Worm (Caenorhabditis elegans) whole organism, L4 larva: Measurements from ENCODE around the gene mlp-1.

ENCODE experiments used
- D1046.2 ChIP-seq: fragments of 200-800 bp; sonication (Bioruptor generic); IDR thresholded peaks from 2 replicates; pipeline ENCODE4 v1.3.6; 2022; ENCODE audit warnings: missing genetic modification characterization, missing compliant biosample characterization
- F10B5.3 ChIP-seq: sonication (generic microtip); optimal IDR thresholded peaks from 2 replicates; lab custom pipeline; 2016; ENCODE audit warnings: mild to moderate bottlenecking, missing genetic modification characterization, missing compliant biosample characterization
- F49E8.2 ChIP-seq: sonication (generic microtip); optimal IDR thresholded peaks from 2 replicates; lab custom pipeline; 2016; ENCODE audit warnings: missing compliant biosample characterization, mild to moderate bottlenecking, missing genetic modification characterization, borderline replicate concordance
- Y5F2A.4 ChIP-seq: fragments of 200-800 bp; sonication (Bioruptor generic); optimal IDR thresholded peaks from 2 replicates; lab custom pipeline; 2018; ENCODE audit warnings: mild to moderate bottlenecking, missing genetic modification characterization, missing compliant biosample characterization
- ZK337.2 ChIP-seq: fragments of 200-800 bp; sonication (Bioruptor generic); IDR thresholded peaks from 2 replicates; pipeline ENCODE4 v1.3.6; 2022; ENCODE audit warnings: missing genetic modification reagents, missing genetic modification characterization, missing compliant biosample characterization
- aha-1 ChIP-seq: fragments of 150-350 bp; peaks from one replicate; lab custom pipeline; 2014; ENCODE audit warnings: missing biosample characterization, missing genetic modification characterization
- ama-1 ChIP-seq: fragments of 150-350 bp; optimal IDR thresholded peaks from 2 replicates; lab custom pipeline; 2014; ENCODE audit warnings: inconsistent platforms, mixed read lengths
- arid-1 ChIP-seq: fragments of 200-800 bp; sonication (Bioruptor generic); conservative IDR thresholded peaks from 2 replicates; pipeline ENCODE4 v1.3.6; 2022; ENCODE audit warnings: missing genetic modification reagents, missing genetic modification characterization, missing compliant biosample characterization
- ceh-28 ChIP-seq: fragments of 150-350 bp; optimal IDR thresholded peaks from 2 replicates; lab custom pipeline; 2014; ENCODE audit warnings: missing biosample characterization, missing genetic modification reagents, missing genetic modification characterization
- ceh-32 ChIP-seq: sonication (generic microtip); optimal IDR thresholded peaks from 2 replicates; lab custom pipeline; 2016; ENCODE audit warnings: mild to moderate bottlenecking, missing genetic modification characterization, missing compliant biosample characterization; ENCODE audit not compliant: poor library complexity
- ceh-44 ChIP-seq: fragments of 200-800 bp; sonication (Bioruptor generic); IDR thresholded peaks from 2 replicates; pipeline ENCODE4 v1.3.6; 2022; ENCODE audit warnings: missing genetic modification reagents, missing genetic modification characterization, missing compliant biosample characterization
- ceh-62 ChIP-seq: sonication (generic microtip); optimal IDR thresholded peaks from 2 replicates; lab custom pipeline; 2017; ENCODE audit warnings: missing biosample characterization, missing genetic modification characterization
- ceh-82 ChIP-seq: sonication (generic microtip); optimal IDR thresholded peaks from 2 replicates; lab custom pipeline; 2017; ENCODE audit warnings: missing biosample characterization, missing genetic modification characterization
- ces-1 ChIP-seq: fragments of 150-350 bp; sonication (generic microtip); optimal IDR thresholded peaks from 4 replicates; lab custom pipeline; 2014; ENCODE audit warnings: missing biosample characterization, missing genetic modification reagents, missing genetic modification characterization
- cey-2 ChIP-seq: sonication (generic microtip); optimal IDR thresholded peaks from 3 replicates; lab custom pipeline; 2017; ENCODE audit warnings: missing genetic modification characterization, mild to moderate bottlenecking, missing compliant biosample characterization, antibody characterized with exemption, borderline replicate concordance; ENCODE audit not compliant: insufficient read depth
- ctbp-1 ChIP-seq: fragments of 200-800 bp; sonication (Bioruptor generic); IDR thresholded peaks from 2 replicates; pipeline ENCODE4 v1.3.6; 2022; ENCODE audit warnings: missing genetic modification reagents, missing genetic modification characterization, missing compliant biosample characterization
- dmd-6 ChIP-seq: fragments of 200-800 bp; sonication (Bioruptor generic); IDR thresholded peaks from 2 replicates; pipeline ENCODE4 v1.3.6; 2022; ENCODE audit warnings: missing genetic modification reagents, missing genetic modification characterization, missing compliant biosample characterization
- dmd-8 ChIP-seq: fragments of 200-800 bp; sonication (Bioruptor generic); IDR thresholded peaks from 2 replicates; pipeline ENCODE4 v1.3.6; 2022; ENCODE audit warnings: missing genetic modification characterization, missing compliant biosample characterization
- dpl-1 ChIP-seq: fragments of 150-350 bp; optimal IDR thresholded peaks from 2 replicates; lab custom pipeline; 2014; ENCODE audit warnings: missing biosample characterization, missing genetic modification reagents, missing genetic modification characterization
- duxl-1 ChIP-seq: sonication (generic microtip); optimal IDR thresholded peaks from 2 replicates; lab custom pipeline; 2016; ENCODE audit warnings: mild to moderate bottlenecking, missing genetic modification characterization, moderate library complexity, missing compliant biosample characterization; ENCODE audit not compliant: poor library complexity
- egl-27 ChIP-seq: sonication (generic microtip); optimal IDR thresholded peaks from 3 replicates; lab custom pipeline; 2017; ENCODE audit warnings: missing biosample characterization, missing genetic modification reagents, missing genetic modification characterization
- egl-43 ChIP-seq: fragments of 200-800 bp; sonication (Bioruptor generic); IDR thresholded peaks from 2 replicates; pipeline ENCODE4 v1.3.6; 2022; ENCODE audit warnings: missing genetic modification reagents, missing genetic modification characterization, missing compliant biosample characterization
- fkh-10 ChIP-seq: fragments of 150-350 bp; optimal IDR thresholded peaks from 2 replicates; lab custom pipeline; 2014; ENCODE audit warnings: missing biosample characterization, missing genetic modification reagents, missing genetic modification characterization
- fos-1 ChIP-seq: fragments of 150-350 bp; optimal IDR thresholded peaks from 2 replicates; lab custom pipeline; 2014; ENCODE audit warnings: missing biosample characterization, missing genetic modification characterization
- gei-8 ChIP-seq: fragments of 200-800 bp; sonication (Bioruptor generic); optimal IDR thresholded peaks from 2 replicates; lab custom pipeline; 2018; ENCODE audit warnings: mild to moderate bottlenecking, missing genetic modification characterization, missing compliant biosample characterization
- jun-1 ChIP-seq: fragments of 150-350 bp; optimal IDR thresholded peaks from 2 replicates; lab custom pipeline; 2014; ENCODE audit warnings: missing biosample characterization, missing genetic modification reagents, missing genetic modification characterization
- lin-1 ChIP-seq: fragments of 200-800 bp; sonication (Bioruptor generic); IDR thresholded peaks from 2 replicates; pipeline ENCODE4 v1.3.6; 2022; ENCODE audit warnings: missing genetic modification reagents, missing genetic modification characterization, missing compliant biosample characterization
- lin-39 ChIP-seq: fragments of 150-350 bp; optimal IDR thresholded peaks from 2 replicates; lab custom pipeline; 2014; ENCODE audit warnings: missing biosample characterization, missing genetic modification reagents, missing genetic modification characterization
- lsy-2 ChIP-seq, 2 experiments: fragments of 150-350 bp in 1 of 2; sonication (generic microtip) in 1 of 2; optimal IDR thresholded peaks; 2 replicates each; lab custom pipeline; 2014 to 2017; ENCODE audit warnings: missing biosample characterization in 2 of 2, missing genetic modification characterization in 2 of 2
- madf-9 ChIP-seq: fragments of 200-800 bp; sonication (Bioruptor generic); conservative IDR thresholded peaks from 2 replicates; pipeline ENCODE4 v1.3.6; 2022; ENCODE audit warnings: missing genetic modification reagents, missing genetic modification characterization, missing compliant biosample characterization
- mxl-2 ChIP-seq: fragments of 200-800 bp; sonication (Bioruptor generic); conservative IDR thresholded peaks from 2 replicates; pipeline ENCODE4 v1.3.6; 2022; ENCODE audit warnings: missing genetic modification reagents, missing genetic modification characterization, missing compliant biosample characterization
- nhr-10 ChIP-seq: fragments of 150-350 bp; optimal IDR thresholded peaks from 2 replicates; lab custom pipeline; 2014; ENCODE audit warnings: missing biosample characterization, missing genetic modification characterization
- nhr-11 ChIP-seq: fragments of 150-350 bp; optimal IDR thresholded peaks from 2 replicates; lab custom pipeline; 2014; ENCODE audit warnings: missing biosample characterization, missing genetic modification characterization
- nhr-111 ChIP-seq: fragments of 200-800 bp; sonication (Bioruptor generic); optimal IDR thresholded peaks from 2 replicates; lab custom pipeline; 2018; ENCODE audit warnings: mild to moderate bottlenecking, missing genetic modification characterization, missing compliant biosample characterization
- nhr-237 ChIP-seq: sonication (generic microtip); optimal IDR thresholded peaks from 2 replicates; lab custom pipeline; 2017; ENCODE audit warnings: missing biosample characterization, missing genetic modification characterization
- nhr-28 ChIP-seq: fragments of 150-350 bp; optimal IDR thresholded peaks from 2 replicates; lab custom pipeline; 2014; ENCODE audit warnings: missing biosample characterization, missing genetic modification characterization
- nhr-76 ChIP-seq: fragments of 150-350 bp; optimal IDR thresholded peaks from 2 replicates; lab custom pipeline; 2014; ENCODE audit warnings: missing biosample characterization, missing genetic modification characterization
- rbr-2 ChIP-seq: sonication (generic microtip); optimal IDR thresholded peaks from 2 replicates; lab custom pipeline; 2016; ENCODE audit warnings: missing genotype, missing genetic modification characterization, missing compliant biosample characterization
- sdz-12 ChIP-seq: fragments of 200-800 bp; sonication (Bioruptor generic); optimal IDR thresholded peaks from 2 replicates; lab custom pipeline; 2018; ENCODE audit warnings: mild to moderate bottlenecking, missing genetic modification characterization, missing compliant biosample characterization
- set-16 ChIP-seq: fragments of 200-800 bp; sonication (Bioruptor generic); IDR thresholded peaks from 2 replicates; pipeline ENCODE4 v1.3.6; 2022; ENCODE audit warnings: missing genetic modification reagents, missing genetic modification characterization, missing compliant biosample characterization
- skn-1 ChIP-seq: fragments of 150-350 bp; optimal IDR thresholded peaks from 2 replicates; lab custom pipeline; 2014; ENCODE audit warnings: missing biosample characterization, missing genetic modification characterization
- snpc-4 ChIP-seq: fragments of 150-350 bp; optimal IDR thresholded peaks from 2 replicates; lab custom pipeline; 2014; ENCODE audit warnings: missing biosample characterization, missing genetic modification characterization
- unc-130 ChIP-seq: sonication (generic microtip); optimal IDR thresholded peaks from 2 replicates; lab custom pipeline; 2016; ENCODE audit warnings: missing genetic modification reagents, missing genetic modification characterization, missing compliant biosample characterization
- unc-62 ChIP-seq, 3 experiments: fragments of 150-350 bp in 1 of 3; sonication (generic microtip); optimal IDR thresholded peaks in 2 of 3; peaks in 1 of 3; 1 replicate in 1 of 3; 2 replicates in 2 of 3; lab custom pipeline; 2014 to 2017; ENCODE audit warnings: missing biosample characterization in 3 of 3, missing genetic modification characterization in 3 of 3, missing genetic modification reagents in 3 of 3, missing genotype in 1 of 3
- zfp-2 ChIP-seq: sonication (generic microtip); optimal IDR thresholded peaks from 2 replicates; lab custom pipeline; 2016; ENCODE audit warnings: mild to moderate bottlenecking, missing genetic modification characterization, missing compliant biosample characterization
- ztf-11 ChIP-seq: fragments of 150-350 bp; optimal IDR thresholded peaks from 2 replicates; lab custom pipeline; 2014; ENCODE audit warnings: missing biosample characterization, missing genetic modification characterization

The mlp-1 gene

DNA sequence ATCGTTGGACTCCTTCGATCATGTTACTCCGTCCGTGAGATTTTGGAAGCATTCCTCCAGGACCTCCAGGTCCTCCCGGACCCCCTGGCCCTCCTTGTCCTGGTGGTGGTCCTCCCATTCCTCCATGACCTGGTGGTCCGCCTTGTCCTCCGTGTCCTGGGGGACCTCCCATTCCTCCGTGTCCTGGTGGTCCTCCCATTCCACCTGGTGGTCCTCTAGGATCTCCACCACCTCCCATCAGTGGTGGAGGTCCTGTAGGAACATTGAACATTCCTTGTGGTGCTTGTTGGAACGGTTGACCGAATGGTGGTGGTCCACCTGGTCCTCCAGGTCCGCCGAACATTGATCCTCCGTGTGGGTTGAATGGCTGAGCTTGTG, 21.0 kb downstream of the mlp-1 start:
- no peak for TF ChIP-seq Y5F2A.4 (GFP tag; lab: Kevin White, UChicago)
- TF ChIP-seq unc-62 (GFP tag; optimal IDR thresholded peaks at IDR 0.05 in 1 of 2; lab: Kevin White, UChicago): peak in 1 of 2 experiments; percentile 68
- TF ChIP-seq unc-62 (tag; optimal IDR thresholded peaks at IDR 0.05; lab: Kevin White, UChicago): no peak
- TF ChIP-seq snpc-4: no peak
- TF ChIP-seq egl-43 (GFP tag; lab: Robert Waterston, UW): 0 out of 2 replicates have a peak, but pooled peaks have one; percentile 26
- no peak for TF ChIP-seq aha-1 (tag; lab: Kevin White, UChicago)
- TF ChIP-seq set-16 (GFP tag; lab: Robert Waterston, UW): peak; percentile 95
- TF ChIP-seq sdz-12 (GFP tag; lab: Kevin White, UChicago): no peak

DNA sequence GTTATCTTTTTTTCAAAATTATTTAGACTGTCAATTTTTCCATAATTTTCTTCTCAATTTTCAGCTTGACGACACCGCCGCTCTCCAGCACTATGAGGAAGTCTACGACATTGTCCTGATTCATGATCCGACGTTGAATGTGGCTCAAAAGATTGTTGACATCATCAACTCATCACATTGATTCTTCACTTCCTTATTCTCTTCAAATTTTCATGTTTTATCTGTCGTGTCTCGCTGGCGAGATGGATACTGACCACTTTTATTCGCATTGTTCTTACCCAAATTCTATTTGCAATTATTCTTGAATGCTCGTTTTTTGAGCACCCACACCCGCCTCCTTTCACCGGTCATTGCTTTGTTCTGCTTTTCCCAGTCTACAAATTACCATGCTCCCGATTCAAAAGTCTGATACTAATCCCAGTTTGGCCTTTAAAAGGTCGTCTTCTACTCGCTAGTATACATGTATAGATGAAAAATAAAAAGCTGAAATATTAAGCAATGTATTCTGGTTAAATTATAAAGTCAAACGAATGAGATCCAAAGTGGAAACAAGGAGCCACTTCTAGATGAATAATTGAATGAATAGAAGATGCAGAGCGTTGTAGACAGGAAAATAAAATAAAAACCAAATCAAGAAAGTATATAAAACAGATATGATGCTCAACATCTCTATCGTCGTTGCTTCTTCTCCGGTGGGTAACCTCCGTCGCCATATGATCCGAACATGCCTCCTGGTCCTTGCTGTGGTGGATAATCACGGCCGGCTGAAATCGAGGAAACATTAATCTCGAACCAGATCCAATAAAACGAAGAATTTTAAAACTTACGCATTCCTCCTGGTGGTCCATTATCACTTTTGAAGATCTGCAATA, 21.6 kb downstream of the mlp-1 start:
- 0 out of 2 replicates have a peak, but pooled peaks have one; percentile 18 for TF ChIP-seq lin-1
- TF ChIP-seq lin-39 (tag; lab: Kevin White, UChicago): no peak
- no peak for TF ChIP-seq cey-2 (tag; lab: Kevin White, UChicago)
- peak; percentile 2 for TF ChIP-seq gei-8
- no peak for TF ChIP-seq madf-9
- TF ChIP-seq rbr-2: no peak
- 0 out of 2 replicates have a peak, but pooled peaks have one; percentile 5 for TF ChIP-seq mxl-2
- no peak for TF ChIP-seq nhr-28
- TF ChIP-seq ctbp-1 (GFP tag; lab: Robert Waterston, UW): no peak
- TF ChIP-seq F49E8.2 (tag; lab: Kevin White, UChicago): no peak
- TF ChIP-seq ces-1 (GFP tag; lab: Kevin White, UChicago): no peak
- no peak for TF ChIP-seq ztf-11 (tag; lab: Kevin White, UChicago)
- TF ChIP-seq jun-1 (tag; lab: Kevin White, UChicago): no peak
- TF ChIP-seq lsy-2 (tag; optimal IDR thresholded peaks at IDR 0.05; lab: Kevin White, UChicago): peak; percentile 9 to 45
- no peak for TF ChIP-seq ceh-32 (tag; lab: Kevin White, UChicago)
- TF ChIP-seq ceh-44 (GFP tag; lab: Robert Waterston, UW): no peak
- TF ChIP-seq arid-1: peak; percentile 47; the same call in 1 of the 2 replicates
- TF ChIP-seq nhr-76 (tag; lab: Kevin White, UChicago): no peak
- no peak for TF ChIP-seq sdz-12 (GFP tag; lab: Kevin White, UChicago)
- no peak for TF ChIP-seq ceh-62 (tag; lab: Kevin White, UChicago)
- TF ChIP-seq nhr-111 (GFP tag; lab: Kevin White, UChicago): no peak
- TF ChIP-seq skn-1 (tag; lab: Kevin White, UChicago): no peak
- TF ChIP-seq nhr-10 (tag; lab: Kevin White, UChicago): peak; percentile 44
- no peak for TF ChIP-seq unc-62 (GFP tag; optimal IDR thresholded peaks at IDR 0.05 in 1 of 2; lab: Kevin White, UChicago)
- no peak for TF ChIP-seq unc-62 (tag; optimal IDR thresholded peaks at IDR 0.05; lab: Kevin White, UChicago)
- no peak for TF ChIP-seq dmd-6 (GFP tag; lab: Robert Waterston, UW)
- TF ChIP-seq ceh-28: no peak
- TF ChIP-seq egl-27: no peak
- no peak for TF ChIP-seq fkh-10 (GFP tag; lab: Kevin White, UChicago)
- TF ChIP-seq ceh-82 (tag; lab: Kevin White, UChicago): no peak
- no peak for TF ChIP-seq D1046.2
- no peak for TF ChIP-seq zfp-2 (tag; lab: Kevin White, UChicago)
- TF ChIP-seq nhr-237: no peak
- TF ChIP-seq ZK337.2: no peak
- no peak for TF ChIP-seq fos-1
- peak; percentile 73 for TF ChIP-seq aha-1 (tag; lab: Kevin White, UChicago)
- no peak for TF ChIP-seq nhr-11 (tag; lab: Kevin White, UChicago)
- no peak for TF ChIP-seq set-16 (GFP tag; lab: Robert Waterston, UW)
- no peak for TF ChIP-seq dmd-8 (GFP tag; lab: Robert Waterston, UW)
- TF ChIP-seq egl-43 (GFP tag; lab: Robert Waterston, UW): peak; percentile 59; the same call in 1 of the 2 replicates
- TF ChIP-seq dpl-1 (GFP tag; lab: Kevin White, UChicago): no peak
- no peak for TF ChIP-seq snpc-4
- TF ChIP-seq duxl-1 (tag; lab: Kevin White, UChicago): no peak
- no peak for TF ChIP-seq unc-130
- TF ChIP-seq ama-1 (lab: Kevin White, UChicago): no peak
- peak; percentile 12 for TF ChIP-seq F10B5.3 (tag; lab: Kevin White, UChicago)
